Fruit fly (Drosophila melanogaster) S2 (cell line): Measurements from ENCODE around the gene eIF4A.

Source experiments
- CG8478 ChIP-seq: fragments of >200 bp; optimal IDR thresholded peaks from 2 replicates; lab custom pipeline; 2018
- CTCF ChIP-seq, 2 experiments: fragments of >200 bp; optimal IDR thresholded peaks; 2 replicates each; lab custom pipeline; 2018

dm6 chr2L:5967702-5968616 is 13.6 kb upstream of the eIF4A start, which contains the start of the genes CG13992 and Ucp4C:
- TF ChIP-seq CTCF (optimal IDR thresholded peaks at IDR 0.05; lab: Kevin White, UChicago), result no peak
- no peak for TF ChIP-seq CG8478 (lab: Kevin White, UChicago)
